Worm (Caenorhabditis elegans) whole organism, late embryonic: ENCODE results near the gene C39D10.7.

ENCODE experiments used
- K02D7.2 ChIP-seq: sonication (generic microtip); optimal IDR thresholded peaks from 2 replicates; lab custom pipeline; 2017; ENCODE audit warnings: mild to moderate bottlenecking, missing genetic modification characterization, missing compliant biosample characterization
- ceh-45 ChIP-seq: fragments of 200-800 bp; sonication (Bioruptor generic); IDR thresholded peaks from 2 replicates; pipeline ENCODE4 v1.3.6; 2022; ENCODE audit warnings: missing genetic modification reagents, missing genetic modification characterization, missing compliant biosample characterization
- dmd-4 ChIP-seq: sonication (generic microtip); optimal IDR thresholded peaks from 2 replicates; lab custom pipeline; 2016; ENCODE audit warnings: borderline replicate concordance, missing genetic modification characterization, missing compliant biosample characterization
- dve-1 ChIP-seq: sonication (generic microtip); optimal IDR thresholded peaks from 2 replicates; lab custom pipeline; 2017; ENCODE audit warnings: antibody characterized with exemption, mild to moderate bottlenecking, missing genetic modification characterization, missing compliant biosample characterization
- nhr-11 ChIP-seq: fragments of 150-350 bp; optimal IDR thresholded peaks from 2 replicates; lab custom pipeline; 2014; ENCODE audit warnings: missing biosample characterization, missing genetic modification characterization
- pat-9 ChIP-seq: fragments of 200-800 bp; sonication (Bioruptor generic); optimal IDR thresholded peaks from 2 replicates; lab custom pipeline; 2018; ENCODE audit warnings: mild to moderate bottlenecking, missing genetic modification characterization, moderate library complexity, missing compliant biosample characterization
- pros-1 ChIP-seq: fragments of 150-350 bp; optimal IDR thresholded peaks from 2 replicates; lab custom pipeline; 2014; ENCODE audit warnings: missing biosample characterization, missing genetic modification reagents, missing genetic modification characterization
- rnt-1 ChIP-seq: sonication (generic microtip); optimal IDR thresholded peaks from 2 replicates; lab custom pipeline; 2016; ENCODE audit warnings: missing genetic modification characterization, missing compliant biosample characterization
- syd-9 ChIP-seq: sonication (generic microtip); optimal IDR thresholded peaks from 2 replicates; lab custom pipeline; 2016; ENCODE audit warnings: mild to moderate bottlenecking, missing genetic modification characterization, moderate library complexity, missing compliant biosample characterization
- unc-42 ChIP-seq: sonication (generic microtip); optimal IDR thresholded peaks from 2 replicates; lab custom pipeline; 2016; ENCODE audit warnings: missing genotype, missing genetic modification characterization, missing compliant biosample characterization

ce11 chrX:7961623-7962022 lies 47.9 kb upstream of the C39D10.7 start, which contains the start of gene sem-5:
- TF ChIP-seq pros-1 (tag; lab: Kevin White, UChicago) (no peak), pat-9 (tag; lab: Kevin White, UChicago) (no peak), dve-1 (tag; lab: Kevin White, UChicago) (no peak), rnt-1 (no peak), K02D7.2 (no peak), ceh-45 (GFP tag; lab: Robert Waterston, UW) (no peak), nhr-11 (tag; lab: Kevin White, UChicago) (no peak), unc-42 (tag; lab: Kevin White, UChicago) (no peak), syd-9 (tag; lab: Kevin White, UChicago) (no peak), dmd-4 (tag; lab: Kevin White, UChicago) (no peak)
